Worm (Caenorhabditis elegans) whole organism, early embryonic: ENCODE data around the gene C50D2.1.

Experiments used
- F13C5.2 ChIP-seq: sonication (generic microtip); optimal IDR thresholded peaks from 2 replicates; lab custom pipeline; 2017; ENCODE audit warnings: mild to moderate bottlenecking, missing genetic modification characterization, inconsistent platforms, missing compliant biosample characterization
- aly-1 ChIP-seq: sonication (generic microtip); optimal IDR thresholded peaks from 2 replicates; lab custom pipeline; 2016; ENCODE audit warnings: missing genetic modification characterization, missing compliant biosample characterization
- ama-1 ChIP-seq: fragments of 150-350 bp; optimal IDR thresholded peaks from 2 replicates; lab custom pipeline; 2014
- ceh-13 ChIP-seq: fragments of 200-800 bp; sonication (Bioruptor generic); optimal IDR thresholded peaks from 2 replicates; lab custom pipeline; 2018; ENCODE audit warnings: mild to moderate bottlenecking, missing genetic modification characterization, missing compliant biosample characterization
- ceh-36 ChIP-seq: sonication (generic microtip); optimal IDR thresholded peaks from 2 replicates; lab custom pipeline; 2016; ENCODE audit warnings: missing genetic modification characterization, inconsistent platforms, missing compliant biosample characterization
- ets-7 ChIP-seq: sonication (generic microtip); optimal IDR thresholded peaks from 2 replicates; lab custom pipeline; 2016; ENCODE audit warnings: missing genotype, missing genetic modification characterization, missing compliant biosample characterization
- flt-1 ChIP-seq: fragments of 200-800 bp; sonication (Bioruptor generic); IDR thresholded peaks from 2 replicates; pipeline ENCODE4 v1.3.6; 2022; ENCODE audit warnings: missing genetic modification characterization, missing compliant biosample characterization
- pes-1 ChIP-seq: fragments of 200-800 bp; sonication (Bioruptor generic); IDR thresholded peaks from 2 replicates; pipeline ENCODE4 v1.3.6; 2022; ENCODE audit warnings: missing genetic modification reagents, missing genetic modification characterization, missing compliant biosample characterization
- scrt-1 ChIP-seq: fragments of 200-800 bp; sonication (Bioruptor generic); IDR thresholded peaks from 2 replicates; pipeline ENCODE4 v1.3.6; 2022; ENCODE audit warnings: missing genetic modification characterization, missing compliant biosample characterization
- sea-1 ChIP-seq: fragments of 200-800 bp; sonication (Bioruptor generic); conservative IDR thresholded peaks from 2 replicates; pipeline ENCODE4 v1.3.6; 2022; ENCODE audit warnings: missing genetic modification characterization, missing compliant biosample characterization
- tbx-11 ChIP-seq: fragments of 200-800 bp; sonication (Bioruptor generic); IDR thresholded peaks from 2 replicates; pipeline ENCODE4 v1.3.6; 2022; ENCODE audit warnings: missing genetic modification characterization, missing compliant biosample characterization
- tbx-37 ChIP-seq: fragments of 200-800 bp; sonication (Bioruptor generic); conservative IDR thresholded peaks from 2 replicates; pipeline ENCODE4 v1.3.6; 2022; ENCODE audit warnings: missing genetic modification reagents, missing genetic modification characterization, missing compliant biosample characterization
- tra-4 ChIP-seq: sonication (generic microtip); optimal IDR thresholded peaks from 2 replicates; lab custom pipeline; 2017; ENCODE audit warnings: missing genetic modification characterization, missing compliant biosample characterization

ce11 chrII:135166-135565 lies 23.8 kb downstream of the C50D2.1 start, which contains the start of gene K10B4.1:
- TF ChIP-seq aly-1 (no peak), sea-1 (GFP tag; lab: Robert Waterston, UW) (no peak), tra-4 (tag; lab: Kevin White, UChicago) (no peak), ceh-13 (GFP tag; lab: Kevin White, UChicago) (no peak), flt-1 (GFP tag; lab: Robert Waterston, UW) (no peak), ama-1 (lab: Kevin White, UChicago) (no peak), F13C5.2 (no peak), scrt-1 (GFP tag; lab: Robert Waterston, UW) (no peak), tbx-37 (GFP tag; lab: Robert Waterston, UW) (no peak), pes-1 (no peak), ets-7 (tag; lab: Kevin White, UChicago) (no peak), tbx-11 (no peak), ceh-36 (tag; lab: Kevin White, UChicago) (no peak)
